Fruit fly (Drosophila melanogaster): ENCODE data around the gene CG11878.
A peak's percentile ranks its signal among the peaks of the same experiment; 100 is the strongest.

CG11878 gene

DNA sequence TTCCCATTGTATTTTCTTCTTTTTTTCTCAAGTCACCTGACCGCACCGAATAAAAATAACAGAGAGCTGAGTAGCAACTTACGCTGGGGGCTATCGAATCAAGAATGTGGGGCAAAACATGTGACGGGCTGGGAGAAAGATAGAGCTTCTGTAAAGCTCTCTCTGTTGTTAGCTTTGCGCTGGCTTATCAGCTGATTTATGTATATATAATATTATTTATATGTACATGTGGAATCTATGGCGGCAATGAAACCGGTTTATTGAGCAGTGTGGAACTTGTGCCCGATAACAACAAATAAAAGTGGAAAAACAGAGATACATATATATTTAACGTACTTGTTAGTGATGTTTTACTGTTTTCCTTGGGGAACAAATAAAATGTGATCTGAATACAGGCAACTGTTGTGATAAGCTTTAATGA is 19.2 kb downstream of the CG11878 start, which contains the start of gene CG31098 (continued):
- TF ChIP-seq knrl (GFP tag; IDR thresholded peaks at IDR 0.05; ENCODE audit: partially characterized antibody) (no peak), schlank (tag; optimal IDR thresholded peaks at IDR 0.05) (no peak), CG11456 (GFP tag; IDR thresholded peaks at IDR 0.05) (no peak), vvl (GFP tag; IDR thresholded peaks at IDR 0.05) (no peak), CG6854 (GFP tag; optimal IDR thresholded peaks at IDR 0.05) (peak; percentile 41), Gug (GFP tag; IDR thresholded peaks at IDR 0.05) (no peak), CG13424 (tag; optimal IDR thresholded peaks at IDR 0.05) (peak; percentile 12), Mad (GFP tag; optimal IDR thresholded peaks at IDR 0.05) (no peak), CG17186 (GFP tag; optimal IDR thresholded peaks at IDR 0.05) (no peak), CG34224 (GFP tag; IDR thresholded peaks at IDR 0.05; ENCODE audit: partially characterized antibody) (peak; percentile 49; the same call in 1 of the 3 replicates), CG8924 (tag; optimal IDR thresholded peaks at IDR 0.05) (no peak), Xbp1 (GFP tag; optimal IDR thresholded peaks at IDR 0.05) (no peak), bowl (GFP tag; IDR thresholded peaks at IDR 0.05) (no peak), CG2116 (GFP tag; optimal IDR thresholded peaks at IDR 0.05) (no peak), slou (GFP tag; optimal IDR thresholded peaks at IDR 0.05) (no peak), HLH54F (GFP tag; optimal IDR thresholded peaks at IDR 0.05) (no peak), CG17361 (GFP tag; IDR thresholded peaks at IDR 0.05) (no peak), kay (GFP tag; optimal IDR thresholded peaks at IDR 0.05) (no peak), sima (GFP tag; optimal IDR thresholded peaks at IDR 0.05) (no peak), CG43689 (GFP tag; IDR thresholded peaks at IDR 0.05) (no peak), fru (optimal IDR thresholded peaks at IDR 0.05) (no peak), croc (GFP tag; conservative IDR thresholded peaks at IDR 0.05) (no peak), ttk (GFP tag; IDR thresholded peaks at IDR 0.05) (no peak), Taf1 (GFP tag; IDR thresholded peaks at IDR 0.05) (no peak), ind (GFP tag; optimal IDR thresholded peaks at IDR 0.05) (no peak), Opbp (GFP tag; IDR thresholded peaks at IDR 0.05; ENCODE audit: partially characterized antibody) (no peak), lola (GFP tag; optimal IDR thresholded peaks at IDR 0.05) (no peak), CG9797 (GFP tag; optimal IDR thresholded peaks at IDR 0.05) (no peak), wdn (GFP tag; IDR thresholded peaks at IDR 0.05) (no peak), CG6175 (GFP tag; IDR thresholded peaks at IDR 0.05) (no peak), ewg (GFP tag; optimal IDR thresholded peaks at IDR 0.05) (no peak), CkIIα-i1 (GFP tag; IDR thresholded peaks at IDR 0.05) (no peak), Rx (GFP tag; IDR thresholded peaks at IDR 0.05) (no peak), jumu (GFP tag; optimal IDR thresholded peaks at IDR 0.05) (no peak), zfh2 (GFP tag; optimal IDR thresholded peaks at IDR 0.05) (no peak), bab2 (GFP tag; optimal IDR thresholded peaks at IDR 0.05) (no peak), caup (GFP tag; optimal IDR thresholded peaks at IDR 0.05; ENCODE audit: severe bottlenecking) (peak; percentile 39), sr (GFP tag; IDR thresholded peaks at IDR 0.05) (no peak), CG4424 (GFP tag; optimal IDR thresholded peaks at IDR 0.05) (no peak), Neu2 (GFP tag; optimal IDR thresholded peaks at IDR 0.05; ENCODE audit: borderline replicate concordance) (no peak), ro (GFP tag; IDR thresholded peaks at IDR 0.05) (no peak), vnd (GFP tag; IDR thresholded peaks at IDR 0.05; ENCODE audit: partially characterized antibody) (no peak), Dll (GFP tag; IDR thresholded peaks at IDR 0.05; ENCODE audit: partially characterized antibody) (no peak), dimm (GFP tag; IDR thresholded peaks at IDR 0.05) (no peak), fd3F (GFP tag; optimal IDR thresholded peaks at IDR 0.05) (no peak), dati (GFP tag; IDR thresholded peaks at IDR 0.05) (no peak), CG4360 (GFP tag; IDR thresholded peaks at IDR 0.05) (no peak), CG17912 (GFP tag; optimal IDR thresholded peaks at IDR 0.05) (no peak), pfk (GFP tag; optimal IDR thresholded peaks at IDR 0.05) (peak; percentile 47), CG12391 (tag; optimal IDR thresholded peaks at IDR 0.05) (no peak), org-1 (GFP tag; optimal IDR thresholded peaks at IDR 0.05) (no peak), Aef1 (GFP tag; IDR thresholded peaks at IDR 0.05) (no peak), tio (GFP tag; optimal IDR thresholded peaks at IDR 0.05) (no peak)
